Worm (Caenorhabditis elegans): ENCODE data around the gene phy-3.

The phy-3 gene

ce11 chrV:16829396-16829795 lies 3.6 kb upstream of the phy-3 start, which contains the start of gene srh-214:
srh-214 (minus strand) TSS chrV:16829755.
- TF ChIP-seq aha-1 (tag) (peak; percentile 91), daf-8 (GFP tag; IDR thresholded peaks at IDR 0.05) (no peak)

- no peak for TF ChIP-seq pqm-1 (tag; optimal IDR thresholded peaks at IDR 0.05)
- TF ChIP-seq pha-4 (GFP tag; IDR thresholded peaks at IDR 0.05), result no peak
- TF ChIP-seq pha-4 (tag; optimal IDR thresholded peaks at IDR 0.05), result no peak
- no peak for TF ChIP-seq fos-1 (tag; optimal IDR thresholded peaks at IDR 0.05)
- peak in 1 of 2 experiments; percentile 93 for TF ChIP-seq unc-62 (GFP tag; optimal IDR thresholded peaks at IDR 0.05 in 1 of 2)
- TF ChIP-seq unc-62 (tag; optimal IDR thresholded peaks at IDR 0.05), result no peak
Observed at ce11 chrV:16831310-16831709, 1.7 kb upstream of the phy-3 start.

- TF ChIP-seq pqm-1 (tag; optimal IDR thresholded peaks at IDR 0.05), result no peak
- TF ChIP-seq hmg-1.1 (GFP tag; IDR thresholded peaks at IDR 0.05), result no peak
- no peak for TF ChIP-seq R02D3.7 (tag; optimal IDR thresholded peaks at IDR 0.05)
- TF ChIP-seq php-3 (GFP tag; IDR thresholded peaks at IDR 0.05), result no peak
- no peak for TF ChIP-seq F44E2.7 (GFP tag; IDR thresholded peaks at IDR 0.05)
- TF ChIP-seq unc-62 (GFP tag; optimal IDR thresholded peaks at IDR 0.05 in 1 of 2), result no peak
- no peak for TF ChIP-seq unc-62 (tag; optimal IDR thresholded peaks at IDR 0.05)
- no peak for TF ChIP-seq hlh-11 (tag; optimal IDR thresholded peaks at IDR 0.05)
- no peak for TF ChIP-seq gei-8 (GFP tag; optimal IDR thresholded peaks at IDR 0.05)
- no peak for TF ChIP-seq nhr-77 (tag; optimal IDR thresholded peaks at IDR 0.05)
Observed at ce11 chrV:16831921-16832320, 1.0 kb upstream of the phy-3 start, which contains the start of gene srh-215. srh-215 (minus strand) TSS chrV:16832021.

ce11 chrV:16833672-16834071 lies 707 bp downstream of the phy-3 start:
- TF ChIP-seq F10B5.3 (tag; optimal IDR thresholded peaks at IDR 0.05), result no peak
- TF ChIP-seq D1046.2 (GFP tag; IDR thresholded peaks at IDR 0.05), result no peak
- no peak for TF ChIP-seq lin-29 (GFP tag; IDR thresholded peaks at IDR 0.05)
- no peak for TF ChIP-seq nhr-111 (GFP tag; optimal IDR thresholded peaks at IDR 0.05)
- no peak for TF ChIP-seq fkh-10 (GFP tag; optimal IDR thresholded peaks at IDR 0.05)
- peak; percentile 86 for TF ChIP-seq set-16 (GFP tag; IDR thresholded peaks at IDR 0.05)
- TF ChIP-seq nhr-102 (tag; optimal IDR thresholded peaks at IDR 0.05), result no peak
- no peak for TF ChIP-seq unc-130 (GFP tag; optimal IDR thresholded peaks at IDR 0.05)

ce11 chrV:16834989-16835388 lies 2.0 kb downstream of the phy-3 start, which contains the start of gene tni-3:
tni-3 (minus strand) TSS chrV:16835128.
- TF ChIP-seq dmd-6 (GFP tag; IDR thresholded peaks at IDR 0.05) (no peak), Y48G9A.11 (GFP tag; IDR thresholded peaks at IDR 0.05) (no peak), nhr-42 (GFP tag; IDR thresholded peaks at IDR 0.05) (no peak), ceh-62 (tag; optimal IDR thresholded peaks at IDR 0.05) (no peak), attf-4 (tag; optimal IDR thresholded peaks at IDR 0.05) (no peak), aha-1 (tag) (no peak), ces-1 (GFP tag; optimal IDR thresholded peaks at IDR 0.05) (no peak)

ce11 chrV:16836100-16836499 lies 3.1 kb downstream of the phy-3 start:
- TF ChIP-seq unc-62 (GFP tag; optimal IDR thresholded peaks at IDR 0.05 in 1 of 2) (peak in 1 of 2 experiments; percentile 91), unc-62 (tag; optimal IDR thresholded peaks at IDR 0.05) (no peak), spr-3 (GFP tag; optimal IDR thresholded peaks at IDR 0.05) (no peak), lin-29 (GFP tag; IDR thresholded peaks at IDR 0.05) (no peak), hlh-11 (tag; optimal IDR thresholded peaks at IDR 0.05) (peak; percentile 13)

ce11 chrV:16838435-16838834 lies 5.5 kb downstream of the phy-3 start:
- TF ChIP-seq hmg-1.1 (GFP tag; IDR thresholded peaks at IDR 0.05) (no peak), set-16 (GFP tag; IDR thresholded peaks at IDR 0.05) (peak; percentile 59)

Data from whole organism, L4 larva.